Worm (Caenorhabditis elegans) whole organism, L4 larva: ENCODE results near the gene ced-7.

Experiments used
- D1046.2 ChIP-seq: fragments of 200-800 bp; sonication (Bioruptor generic); IDR thresholded peaks from 2 replicates; pipeline ENCODE4 v1.3.6; 2022; ENCODE audit warnings: missing genetic modification characterization, missing compliant biosample characterization
- R02D3.7 ChIP-seq: fragments of 150-350 bp; sonication (generic microtip); optimal IDR thresholded peaks from 3 replicates; lab custom pipeline; 2014; ENCODE audit warnings: missing biosample characterization, missing genetic modification characterization
- Y48G9A.11 ChIP-seq: fragments of 200-800 bp; sonication (Bioruptor generic); IDR thresholded peaks from 2 replicates; pipeline ENCODE4 v1.3.6; 2022; ENCODE audit warnings: missing genetic modification reagents, missing genetic modification characterization, missing compliant biosample characterization
- Y75B8A.6 ChIP-seq: fragments of 200-800 bp; sonication (Bioruptor generic); IDR thresholded peaks from 2 replicates; pipeline ENCODE4 v1.3.6; 2022; ENCODE audit warnings: missing genetic modification reagents, missing genetic modification characterization, missing compliant biosample characterization
- aha-1 ChIP-seq: fragments of 150-350 bp; peaks from one replicate; lab custom pipeline; 2014; ENCODE audit warnings: missing biosample characterization, missing genetic modification characterization
- ama-1 ChIP-seq: fragments of 150-350 bp; optimal IDR thresholded peaks from 2 replicates; lab custom pipeline; 2014; ENCODE audit warnings: inconsistent platforms, mixed read lengths
- attf-4 ChIP-seq: sonication (generic microtip); optimal IDR thresholded peaks from 3 replicates; lab custom pipeline; 2017; ENCODE audit warnings: missing biosample characterization, missing genetic modification characterization
- ceh-20 ChIP-seq: fragments of 200-800 bp; sonication (Bioruptor generic); IDR thresholded peaks from 2 replicates; pipeline ENCODE4 v1.3.6; 2022; ENCODE audit warnings: missing genetic modification reagents, missing genetic modification characterization, missing compliant biosample characterization
- ceh-32 ChIP-seq: sonication (generic microtip); optimal IDR thresholded peaks from 2 replicates; lab custom pipeline; 2016; ENCODE audit warnings: mild to moderate bottlenecking, missing genetic modification characterization, missing compliant biosample characterization; ENCODE audit not compliant: poor library complexity
- ceh-62 ChIP-seq: sonication (generic microtip); optimal IDR thresholded peaks from 2 replicates; lab custom pipeline; 2017; ENCODE audit warnings: missing biosample characterization, missing genetic modification characterization
- daf-12 ChIP-seq: fragments of 150-350 bp; optimal IDR thresholded peaks from 2 replicates; lab custom pipeline; 2014; ENCODE audit warnings: missing biosample characterization, missing genetic modification reagents, missing genetic modification characterization
- daf-16 ChIP-seq, 3 experiments: sonication (generic microtip); optimal IDR thresholded peaks; 2 replicates each; lab custom pipeline; 2016 to 2017; ENCODE audit warnings: missing genetic modification characterization in 3 of 3, missing genetic modification reagents in 3 of 3, mild to moderate bottlenecking in 2 of 3, missing compliant biosample characterization in 2 of 3, missing biosample characterization in 1 of 3, moderate library complexity in 1 of 3
- dmd-6 ChIP-seq: fragments of 200-800 bp; sonication (Bioruptor generic); IDR thresholded peaks from 2 replicates; pipeline ENCODE4 v1.3.6; 2022; ENCODE audit warnings: missing genetic modification reagents, missing genetic modification characterization, missing compliant biosample characterization
- dmd-8 ChIP-seq: fragments of 200-800 bp; sonication (Bioruptor generic); IDR thresholded peaks from 2 replicates; pipeline ENCODE4 v1.3.6; 2022; ENCODE audit warnings: missing genetic modification characterization, missing compliant biosample characterization
- dpl-1 ChIP-seq: fragments of 150-350 bp; optimal IDR thresholded peaks from 2 replicates; lab custom pipeline; 2014; ENCODE audit warnings: missing biosample characterization, missing genetic modification reagents, missing genetic modification characterization
- dve-1 ChIP-seq: sonication (generic microtip); optimal IDR thresholded peaks from 2 replicates; lab custom pipeline; 2017; ENCODE audit warnings: antibody characterized with exemption, mild to moderate bottlenecking, missing genetic modification characterization, missing compliant biosample characterization; ENCODE audit not compliant: insufficient read depth
- gei-8 ChIP-seq: fragments of 200-800 bp; sonication (Bioruptor generic); optimal IDR thresholded peaks from 2 replicates; lab custom pipeline; 2018; ENCODE audit warnings: mild to moderate bottlenecking, missing genetic modification characterization, missing compliant biosample characterization
- hif-1 ChIP-seq, 2 experiments: sonication (generic microtip); optimal IDR thresholded peaks; 2 replicates each; lab custom pipeline; 2016 to 2017; ENCODE audit warnings: missing compliant biosample characterization in 2 of 2, missing genetic modification characterization in 2 of 2, missing genetic modification reagents in 2 of 2, missing genotype in 2 of 2, mild to moderate bottlenecking in 1 of 2
- hlh-30 ChIP-seq: sonication (generic microtip); optimal IDR thresholded peaks from 2 replicates; lab custom pipeline; 2017; ENCODE audit warnings: antibody characterized with exemption, mild to moderate bottlenecking, missing genetic modification characterization, missing compliant biosample characterization; ENCODE audit not compliant: insufficient read depth
- lin-39 ChIP-seq: fragments of 150-350 bp; optimal IDR thresholded peaks from 2 replicates; lab custom pipeline; 2014; ENCODE audit warnings: missing biosample characterization, missing genetic modification reagents, missing genetic modification characterization
- lsy-2 ChIP-seq, 2 experiments: fragments of 150-350 bp in 1 of 2; sonication (generic microtip) in 1 of 2; optimal IDR thresholded peaks; 2 replicates each; lab custom pipeline; 2014 to 2017; ENCODE audit warnings: missing biosample characterization in 2 of 2, missing genetic modification characterization in 2 of 2
- madf-9 ChIP-seq: fragments of 200-800 bp; sonication (Bioruptor generic); conservative IDR thresholded peaks from 2 replicates; pipeline ENCODE4 v1.3.6; 2022; ENCODE audit warnings: missing genetic modification reagents, missing genetic modification characterization, missing compliant biosample characterization
- mep-1 ChIP-seq: fragments of 150-350 bp; sonication (generic microtip); optimal IDR thresholded peaks from 3 replicates; lab custom pipeline; 2014; ENCODE audit warnings: missing biosample characterization, missing genetic modification characterization
- mes-2 ChIP-seq: sonication (generic microtip); optimal IDR thresholded peaks from 2 replicates; lab custom pipeline; 2016; ENCODE audit warnings: missing genotype, mild to moderate bottlenecking, missing genetic modification characterization, missing compliant biosample characterization; ENCODE audit not compliant: poor library complexity, severe bottlenecking
- mxl-2 ChIP-seq: fragments of 200-800 bp; sonication (Bioruptor generic); conservative IDR thresholded peaks from 2 replicates; pipeline ENCODE4 v1.3.6; 2022; ENCODE audit warnings: missing genetic modification reagents, missing genetic modification characterization, missing compliant biosample characterization
- nhr-10 ChIP-seq: fragments of 150-350 bp; optimal IDR thresholded peaks from 2 replicates; lab custom pipeline; 2014; ENCODE audit warnings: missing biosample characterization, missing genetic modification characterization
- nhr-28 ChIP-seq: fragments of 150-350 bp; optimal IDR thresholded peaks from 2 replicates; lab custom pipeline; 2014; ENCODE audit warnings: missing biosample characterization, missing genetic modification characterization
- nhr-48 ChIP-seq: sonication (generic microtip); optimal IDR thresholded peaks from 2 replicates; lab custom pipeline; 2016; ENCODE audit warnings: mild to moderate bottlenecking, missing genetic modification characterization, missing compliant biosample characterization
- nhr-77 ChIP-seq: fragments of 150-350 bp; optimal IDR thresholded peaks from 2 replicates; lab custom pipeline; 2014; ENCODE audit warnings: missing biosample characterization, missing genetic modification characterization
- pqm-1 ChIP-seq: sonication (generic microtip); optimal IDR thresholded peaks from 2 replicates; lab custom pipeline; 2017; ENCODE audit warnings: missing biosample characterization, missing genetic modification characterization
- set-16 ChIP-seq: fragments of 200-800 bp; sonication (Bioruptor generic); IDR thresholded peaks from 2 replicates; pipeline ENCODE4 v1.3.6; 2022; ENCODE audit warnings: missing genetic modification reagents, missing genetic modification characterization, missing compliant biosample characterization
- snpc-4 ChIP-seq: fragments of 150-350 bp; optimal IDR thresholded peaks from 2 replicates; lab custom pipeline; 2014; ENCODE audit warnings: missing biosample characterization, missing genetic modification characterization
- spr-3 ChIP-seq: fragments of 200-800 bp; sonication (Bioruptor generic); optimal IDR thresholded peaks from 2 replicates; lab custom pipeline; 2018; ENCODE audit warnings: mild to moderate bottlenecking, missing genetic modification characterization, missing compliant biosample characterization
- tra-1 ChIP-seq: fragments of 200-800 bp; sonication (Bioruptor generic); IDR thresholded peaks from 2 replicates; pipeline ENCODE4 v1.3.6; 2022; ENCODE audit warnings: missing genetic modification reagents, missing genetic modification characterization, missing compliant biosample characterization
- unc-62 ChIP-seq, 3 experiments: fragments of 150-350 bp in 1 of 3; sonication (generic microtip); optimal IDR thresholded peaks in 2 of 3; peaks in 1 of 3; 1 replicate in 1 of 3; 2 replicates in 2 of 3; lab custom pipeline; 2014 to 2017; ENCODE audit warnings: missing biosample characterization in 3 of 3, missing genetic modification characterization in 3 of 3, missing genetic modification reagents in 3 of 3, missing genotype in 1 of 3
- zip-2 ChIP-seq: fragments of 150-350 bp; optimal IDR thresholded peaks from 2 replicates; lab custom pipeline; 2014; ENCODE audit warnings: missing biosample characterization, missing genetic modification characterization

ced-7 gene

DNA sequence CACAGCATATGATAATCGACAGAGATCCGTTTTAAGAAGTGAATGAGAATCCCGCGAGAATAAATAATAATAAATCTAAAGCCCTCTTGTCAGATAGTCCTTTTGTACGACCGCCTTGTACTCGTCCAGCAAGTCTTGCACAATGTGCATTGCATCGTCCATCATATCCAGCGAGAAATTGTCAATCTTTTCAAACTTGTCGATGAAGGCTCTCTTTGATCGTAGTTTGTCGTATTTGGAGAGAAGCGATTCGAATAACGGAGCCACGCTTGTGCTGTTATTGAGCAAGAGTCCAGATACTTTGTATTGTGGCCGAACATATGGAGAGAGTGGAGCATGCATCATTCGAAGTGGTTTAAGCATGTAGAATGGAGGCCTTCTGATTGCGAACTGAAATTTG lies 46.7 kb upstream of the ced-7 start (continued):
- peak; percentile 23 for TF ChIP-seq ama-1
- peak; percentile 28 for TF ChIP-seq mes-2 (tag; lab: Kevin White, UChicago)
- no peak for TF ChIP-seq nhr-10 (tag; lab: Kevin White, UChicago)

DNA sequence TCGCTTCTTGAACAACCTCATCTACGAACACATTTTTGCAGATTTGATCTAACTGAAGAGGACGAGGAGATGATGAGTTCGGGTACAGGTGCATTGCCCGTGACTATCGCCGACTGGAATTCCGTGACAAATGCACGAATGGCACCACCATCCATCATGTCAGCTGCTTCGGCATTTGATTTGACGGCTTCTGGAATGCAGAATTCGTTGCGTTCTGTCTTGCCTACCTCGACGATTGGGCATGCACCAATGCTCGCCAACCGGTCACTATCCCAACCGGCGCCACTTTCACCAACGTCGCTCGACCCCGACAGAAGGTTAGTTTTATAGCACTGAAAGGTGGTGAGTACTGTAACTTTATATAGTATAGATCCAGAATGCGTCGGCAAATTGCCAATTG lies 43.6 kb upstream of the ced-7 start:
- no peak for TF ChIP-seq dpl-1 (GFP tag; lab: Kevin White, UChicago)
- TF ChIP-seq nhr-48 (tag; lab: Kevin White, UChicago) = no peak
- no peak for TF ChIP-seq nhr-10 (tag; lab: Kevin White, UChicago)
- TF ChIP-seq Y75B8A.6 (GFP tag; lab: Robert Waterston, UW) = no peak
- TF ChIP-seq aha-1 (tag; lab: Kevin White, UChicago) = peak; percentile 75
- peak in 1 of 2 experiments; percentile 33 for TF ChIP-seq unc-62 (GFP tag; optimal IDR thresholded peaks at IDR 0.05 in 1 of 2; lab: Kevin White, UChicago)
- no peak for TF ChIP-seq unc-62 (tag; optimal IDR thresholded peaks at IDR 0.05; lab: Kevin White, UChicago)
- TF ChIP-seq mes-2 (tag; lab: Kevin White, UChicago) = no peak
- no peak for TF ChIP-seq mxl-2
- TF ChIP-seq set-16 = peak; percentile 45
- TF ChIP-seq R02D3.7 (tag; lab: Kevin White, UChicago) = no peak
- TF ChIP-seq tra-1 = no peak
- TF ChIP-seq hif-1 (tag; optimal IDR thresholded peaks at IDR 0.05; lab: Kevin White, UChicago) = no peak
- no peak for TF ChIP-seq dmd-6 (GFP tag; lab: Robert Waterston, UW)
- TF ChIP-seq attf-4 (tag; lab: Kevin White, UChicago) = no peak
- no peak for TF ChIP-seq ceh-32 (tag; lab: Kevin White, UChicago)
- TF ChIP-seq Y48G9A.11 (GFP tag; lab: Robert Waterston, UW) = no peak
- TF ChIP-seq zip-2 (tag; lab: Kevin White, UChicago) = no peak
- TF ChIP-seq ceh-62 = no peak
- no peak for TF ChIP-seq ceh-20 (GFP tag; lab: Robert Waterston, UW)
- TF ChIP-seq spr-3 (GFP tag; lab: Kevin White, UChicago) = no peak
- TF ChIP-seq dmd-8 (GFP tag; lab: Robert Waterston, UW) = 0 out of 2 replicates have a peak, but pooled peaks have one; percentile 22
- TF ChIP-seq mep-1 = no peak
- TF ChIP-seq gei-8 (GFP tag; lab: Kevin White, UChicago) = no peak
- no peak for TF ChIP-seq daf-12 (tag; lab: Kevin White, UChicago)
- TF ChIP-seq lin-39 = no peak
- no peak for TF ChIP-seq daf-16 (GFP tag; optimal IDR thresholded peaks at IDR 0.05; lab: Kevin White, UChicago)
- no peak for TF ChIP-seq daf-16 (tag; optimal IDR thresholded peaks at IDR 0.05; lab: Kevin White, UChicago)
- no peak for TF ChIP-seq snpc-4 (tag; lab: Kevin White, UChicago)
- TF ChIP-seq, all 104 proteins: peak for 4

DNA sequence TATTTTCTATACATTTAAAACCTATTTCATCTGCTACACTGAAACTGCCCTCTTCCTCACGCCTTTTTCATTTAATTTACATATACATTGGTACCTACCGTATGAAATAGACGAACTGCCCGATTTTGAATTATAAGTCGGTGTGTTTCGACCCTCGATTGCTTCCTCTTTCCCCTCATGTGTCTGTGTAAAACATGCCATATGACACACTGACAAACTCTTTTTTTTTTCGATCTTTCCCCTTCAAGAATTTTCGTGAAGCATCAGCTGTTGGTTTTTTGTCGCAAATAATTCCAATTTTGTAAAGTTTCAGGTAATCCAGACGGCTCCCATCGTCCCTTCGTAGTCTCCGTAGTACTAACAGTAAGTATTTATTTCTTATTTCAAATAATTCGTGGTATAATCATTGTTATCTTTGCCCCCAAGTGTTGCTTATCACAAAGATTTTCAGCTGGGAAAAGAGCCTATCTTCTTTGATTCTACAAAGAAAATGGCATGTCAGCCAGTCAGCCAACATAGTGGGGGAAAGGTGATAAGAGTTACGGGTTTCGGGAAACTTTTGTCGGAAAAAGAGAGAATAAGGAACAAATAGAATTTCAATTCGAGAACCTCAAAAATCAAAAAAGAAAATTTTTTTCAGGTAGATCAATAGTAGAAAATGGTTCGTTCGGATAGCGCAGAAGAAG lies 42.1 kb upstream of the ced-7 start:
- TF ChIP-seq nhr-77 (peak; percentile 42), lsy-2 (tag; optimal IDR thresholded peaks at IDR 0.05; lab: Kevin White, UChicago) (peak in 1 of 2 experiments; percentile 28), ceh-20 (GFP tag; lab: Robert Waterston, UW) (no peak), dmd-6 (GFP tag; lab: Robert Waterston, UW) (peak; percentile 53), mep-1 (peak; percentile 5), pqm-1 (tag; lab: Kevin White, UChicago) (peak; percentile 87), nhr-28 (tag; lab: Kevin White, UChicago) (peak; percentile 77), mes-2 (tag; lab: Kevin White, UChicago) (peak; percentile 11), daf-16 (GFP tag; optimal IDR thresholded peaks at IDR 0.05; lab: Kevin White, UChicago) (no peak), daf-16 (tag; optimal IDR thresholded peaks at IDR 0.05; lab: Kevin White, UChicago) (peak; percentile 84), dve-1 (tag; lab: Kevin White, UChicago) (peak; percentile 57), madf-9 (GFP tag; lab: Robert Waterston, UW) (no peak; the same call in 1 of the 2 replicates), D1046.2 (no peak), hlh-30 (peak; percentile 55)
